Worm (Caenorhabditis elegans) whole organism, late embryonic: ENCODE results near the gene T09F5.1.

Experiments
- C08G9.2 ChIP-seq: sonication (generic microtip); optimal IDR thresholded peaks from 2 replicates; lab custom pipeline; 2016; ENCODE audit warnings: mild to moderate bottlenecking, missing genetic modification characterization, moderate library complexity, missing compliant biosample characterization
- C38D4.7 ChIP-seq: fragments of 200-800 bp; sonication (Bioruptor generic); optimal IDR thresholded peaks from 2 replicates; lab custom pipeline; 2018; ENCODE audit warnings: mild to moderate bottlenecking, missing genetic modification characterization, moderate library complexity, missing compliant biosample characterization
- K09A11.1 ChIP-seq: sonication (generic microtip); optimal IDR thresholded peaks from 2 replicates; lab custom pipeline; 2017; ENCODE audit warnings: antibody characterized with exemption, mild to moderate bottlenecking, missing genetic modification characterization, missing compliant biosample characterization; ENCODE audit not compliant: insufficient read depth
- Y22D7AL.16 ChIP-seq: sonication (generic microtip); optimal IDR thresholded peaks from 2 replicates; lab custom pipeline; 2016; ENCODE audit warnings: missing genetic modification characterization, missing compliant biosample characterization
- ceh-14 ChIP-seq: sonication (generic microtip); optimal IDR thresholded peaks from 2 replicates; lab custom pipeline; 2016; ENCODE audit warnings: missing genotype, missing genetic modification characterization, missing compliant biosample characterization
- ceh-18 ChIP-seq: sonication (generic microtip); optimal IDR thresholded peaks from 2 replicates; lab custom pipeline; 2016; ENCODE audit warnings: missing genetic modification characterization, missing compliant biosample characterization
- ceh-2 ChIP-seq: sonication (generic microtip); optimal IDR thresholded peaks from 2 replicates; lab custom pipeline; 2016; ENCODE audit warnings: missing genotype, missing genetic modification characterization, missing compliant biosample characterization
- ceh-22 ChIP-seq: sonication (generic microtip); optimal IDR thresholded peaks from 2 replicates; lab custom pipeline; 2017; ENCODE audit warnings: missing biosample characterization, missing genetic modification characterization
- ceh-30 ChIP-seq: fragments of 150-350 bp; optimal IDR thresholded peaks from 2 replicates; lab custom pipeline; 2014; ENCODE audit warnings: missing biosample characterization, missing genetic modification characterization
- ceh-48 ChIP-seq: sonication (generic microtip); optimal IDR thresholded peaks from 2 replicates; lab custom pipeline; 2016; ENCODE audit warnings: missing genetic modification characterization, inconsistent platforms, missing compliant biosample characterization
- ceh-6 ChIP-seq: fragments of 200-800 bp; sonication (Bioruptor generic); optimal IDR thresholded peaks from 2 replicates; lab custom pipeline; 2018; ENCODE audit warnings: mild to moderate bottlenecking, missing genetic modification characterization, missing compliant biosample characterization
- ceh-9 ChIP-seq: sonication (generic microtip); optimal IDR thresholded peaks from 2 replicates; lab custom pipeline; 2016; ENCODE audit warnings: mild to moderate bottlenecking, missing genetic modification characterization, inconsistent platforms, missing compliant biosample characterization
- dve-1 ChIP-seq: sonication (generic microtip); optimal IDR thresholded peaks from 2 replicates; lab custom pipeline; 2017; ENCODE audit warnings: antibody characterized with exemption, mild to moderate bottlenecking, missing genetic modification characterization, missing compliant biosample characterization
- fkh-6 ChIP-seq: sonication (generic microtip); optimal IDR thresholded peaks from 2 replicates; lab custom pipeline; 2016; ENCODE audit warnings: missing genetic modification characterization, missing compliant biosample characterization
- gmeb-2 ChIP-seq: sonication (generic microtip); optimal IDR thresholded peaks from 2 replicates; lab custom pipeline; 2016; ENCODE audit warnings: missing genetic modification characterization, inconsistent platforms, missing compliant biosample characterization
- hlh-6 ChIP-seq: sonication (generic microtip); optimal IDR thresholded peaks from 2 replicates; lab custom pipeline; 2016; ENCODE audit warnings: missing genotype, missing genetic modification characterization, missing compliant biosample characterization
- lim-6 ChIP-seq: sonication (generic microtip); optimal IDR thresholded peaks from 2 replicates; lab custom pipeline; 2016; ENCODE audit warnings: missing genetic modification characterization, missing compliant biosample characterization
- lin-11 ChIP-seq: fragments of 200-800 bp; sonication (Bioruptor generic); optimal IDR thresholded peaks from 2 replicates; lab custom pipeline; 2018; ENCODE audit warnings: mild to moderate bottlenecking, missing genetic modification characterization, missing compliant biosample characterization
- madf-2 ChIP-seq: sonication (generic microtip); optimal IDR thresholded peaks from 2 replicates; lab custom pipeline; 2017; ENCODE audit warnings: missing genetic modification characterization, missing compliant biosample characterization
- nfya-1 ChIP-seq: sonication (generic microtip); optimal IDR thresholded peaks from 2 replicates; lab custom pipeline; 2017; ENCODE audit warnings: missing genetic modification characterization, mild to moderate bottlenecking, missing compliant biosample characterization, antibody characterized with exemption, moderate library complexity
- nhr-11 ChIP-seq: fragments of 150-350 bp; optimal IDR thresholded peaks from 2 replicates; lab custom pipeline; 2014; ENCODE audit warnings: missing biosample characterization, missing genetic modification characterization
- npax-4 ChIP-seq: sonication (generic microtip); optimal IDR thresholded peaks from 2 replicates; lab custom pipeline; 2016; ENCODE audit warnings: missing genetic modification characterization, missing compliant biosample characterization
- odd-2 ChIP-seq: sonication (generic microtip); optimal IDR thresholded peaks from 2 replicates; lab custom pipeline; 2017; ENCODE audit warnings: antibody characterized with exemption, mild to moderate bottlenecking, missing genetic modification characterization, missing compliant biosample characterization
- pag-3 ChIP-seq: sonication (generic microtip); optimal IDR thresholded peaks from 2 replicates; lab custom pipeline; 2016; ENCODE audit warnings: missing compliant biosample characterization, missing genetic modification characterization, borderline replicate concordance
- pax-1 ChIP-seq: fragments of 150-350 bp; optimal IDR thresholded peaks from 2 replicates; lab custom pipeline; 2014; ENCODE audit warnings: missing biosample characterization, missing genetic modification characterization
- pha-2 ChIP-seq: sonication (generic microtip); optimal IDR thresholded peaks from 2 replicates; lab custom pipeline; 2017; ENCODE audit warnings: mild to moderate bottlenecking, missing genetic modification characterization, missing compliant biosample characterization
- pqm-1 ChIP-seq: sonication (generic microtip); optimal IDR thresholded peaks from 2 replicates; lab custom pipeline; 2016; ENCODE audit warnings: missing genetic modification characterization, missing compliant biosample characterization
- pros-1 ChIP-seq: fragments of 150-350 bp; optimal IDR thresholded peaks from 2 replicates; lab custom pipeline; 2014; ENCODE audit warnings: missing biosample characterization, missing genetic modification reagents, missing genetic modification characterization
- ref-2 ChIP-seq: sonication (generic microtip); optimal IDR thresholded peaks from 2 replicates; lab custom pipeline; 2016; ENCODE audit warnings: missing genetic modification characterization, missing compliant biosample characterization
- rnt-1 ChIP-seq: sonication (generic microtip); optimal IDR thresholded peaks from 2 replicates; lab custom pipeline; 2016; ENCODE audit warnings: missing genetic modification characterization, missing compliant biosample characterization
- sdc-2 ChIP-seq: sonication (generic microtip); optimal IDR thresholded peaks from 2 replicates; lab custom pipeline; 2016; ENCODE audit warnings: missing genotype, missing genetic modification characterization, missing compliant biosample characterization
- sox-4 ChIP-seq: sonication (generic microtip); optimal IDR thresholded peaks from 2 replicates; lab custom pipeline; 2017; ENCODE audit warnings: mild to moderate bottlenecking, missing genetic modification characterization, inconsistent platforms, missing compliant biosample characterization
- syd-9 ChIP-seq: sonication (generic microtip); optimal IDR thresholded peaks from 2 replicates; lab custom pipeline; 2016; ENCODE audit warnings: mild to moderate bottlenecking, missing genetic modification characterization, moderate library complexity, missing compliant biosample characterization
- unc-42 ChIP-seq: sonication (generic microtip); optimal IDR thresholded peaks from 2 replicates; lab custom pipeline; 2016; ENCODE audit warnings: missing genotype, missing genetic modification characterization, missing compliant biosample characterization
- unc-86 ChIP-seq: sonication (generic microtip); optimal IDR thresholded peaks from 2 replicates; lab custom pipeline; 2016; ENCODE audit warnings: missing genetic modification characterization, missing compliant biosample characterization
- zip-5 ChIP-seq: sonication (generic microtip); optimal IDR thresholded peaks from 2 replicates; lab custom pipeline; 2016; ENCODE audit warnings: missing genetic modification characterization, missing compliant biosample characterization

Gene T09F5.1

DNA sequence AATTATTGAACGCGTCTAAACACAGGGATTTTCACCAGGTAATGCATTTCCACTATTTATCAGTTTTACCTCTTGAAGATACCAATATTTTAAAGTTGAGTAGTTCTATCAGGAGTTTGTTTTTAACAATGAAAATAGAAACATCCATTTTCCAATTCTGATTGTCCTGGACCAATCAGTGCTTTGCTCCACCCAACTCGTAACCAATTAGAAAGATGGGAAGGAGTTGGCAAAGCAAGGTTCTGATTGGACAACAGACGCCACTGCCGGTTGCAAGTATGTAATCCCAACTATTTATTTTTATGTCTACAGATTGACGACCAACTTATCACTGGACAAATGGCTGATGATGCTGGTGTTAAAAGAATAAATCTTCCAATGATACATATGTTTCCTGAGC is 1.3 kb downstream of the T09F5.1 start:
- peak; percentile 69 for TF ChIP-seq nfya-1
- TF ChIP-seq C38D4.7 (GFP tag; lab: Kevin White, UChicago), result no peak
- no peak for TF ChIP-seq odd-2 (tag; lab: Kevin White, UChicago)
- no peak for TF ChIP-seq Y22D7AL.16 (tag; lab: Kevin White, UChicago)
- TF ChIP-seq lin-11 (tag; lab: Kevin White, UChicago), result no peak
- no peak for TF ChIP-seq sdc-2 (tag; lab: Kevin White, UChicago)
- TF ChIP-seq fkh-6 (tag; lab: Kevin White, UChicago), result no peak
- TF ChIP-seq, all 69 proteins: peak for 1

DNA sequence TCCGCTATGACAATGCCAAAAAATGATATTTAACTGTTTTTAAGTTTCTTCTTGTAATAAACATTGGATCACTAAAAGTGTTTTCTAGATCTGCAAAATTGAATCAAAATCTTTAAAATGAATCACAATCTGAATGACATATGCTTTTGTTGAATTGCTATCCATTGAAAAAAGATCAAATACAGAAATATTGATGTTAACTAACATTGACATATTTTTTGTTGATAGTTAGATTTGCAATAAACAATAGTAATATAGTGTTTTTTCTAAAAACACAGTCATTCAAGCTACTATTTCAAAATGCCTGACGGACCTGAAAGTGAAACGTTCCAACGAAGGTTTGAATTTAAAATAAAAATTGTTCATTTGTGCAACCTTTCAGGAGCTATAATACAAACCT is 1.8 kb downstream of the T09F5.1 start, which contains the start of gene T09F5.2:
T09F5.2 (plus strand) TSS at position 301 of the 400 bp plus-strand sequence.
- TF ChIP-seq pag-3 (tag; lab: Kevin White, UChicago) (no peak), nhr-11 (tag; lab: Kevin White, UChicago) (no peak), ceh-30 (tag; lab: Kevin White, UChicago) (no peak), ceh-22 (no peak), rnt-1 (tag; lab: Kevin White, UChicago) (no peak), ceh-18 (no peak), pqm-1 (tag; lab: Kevin White, UChicago) (no peak), ref-2 (no peak), zip-5 (tag; lab: Kevin White, UChicago) (no peak), npax-4 (tag; lab: Kevin White, UChicago) (no peak), C08G9.2 (tag; lab: Kevin White, UChicago) (no peak), ceh-48 (no peak), lim-6 (tag; lab: Kevin White, UChicago) (no peak)

ce11 chrV:15152010-15152409 is 3.1 kb downstream of the T09F5.1 start:
- TF ChIP-seq unc-42 (tag; lab: Kevin White, UChicago) (no peak), dve-1 (tag; lab: Kevin White, UChicago) (no peak), K09A11.1 (no peak), syd-9 (no peak), ceh-18 (no peak), ceh-9 (tag; lab: Kevin White, UChicago) (no peak), ceh-2 (tag; lab: Kevin White, UChicago) (no peak), Y22D7AL.16 (tag; lab: Kevin White, UChicago) (no peak)
- TF ChIP-seq, all 69 proteins: peak for 0

ce11 chrV:15153277-15153676 is 4.4 kb downstream of the T09F5.1 start, which contains the start of gene srh-55:
TSS of gene srh-55 (plus strand) at chrV:15153577.
- TF ChIP-seq odd-2 (tag; lab: Kevin White, UChicago) (no peak), lin-11 (tag; lab: Kevin White, UChicago) (no peak), pax-1 (tag; lab: Kevin White, UChicago) (no peak), Y22D7AL.16 (tag; lab: Kevin White, UChicago) (no peak), gmeb-2 (tag; lab: Kevin White, UChicago) (no peak), ceh-6 (no peak), pros-1 (tag; lab: Kevin White, UChicago) (no peak), hlh-6 (tag; lab: Kevin White, UChicago) (no peak), ceh-14 (tag; lab: Kevin White, UChicago) (no peak), unc-86 (tag; lab: Kevin White, UChicago) (no peak), rnt-1 (tag; lab: Kevin White, UChicago) (no peak), fkh-6 (tag; lab: Kevin White, UChicago) (no peak), madf-2 (no peak), pha-2 (tag; lab: Kevin White, UChicago) (no peak)

ce11 chrV:15156504-15156903 is 7.6 kb downstream of the T09F5.1 start:
- TF ChIP-seq sox-4 (tag; lab: Kevin White, UChicago) (no peak), Y22D7AL.16 (tag; lab: Kevin White, UChicago) (no peak)
